Worm (Caenorhabditis elegans) whole organism, L4 larva: ENCODE measurements around the gene C25A8.1.
A peak's percentile ranks its signal among the peaks of the same experiment; 100 is the strongest.

ENCODE experiments used
- D1046.2 ChIP-seq: fragments of 200-800 bp; sonication (Bioruptor generic); IDR thresholded peaks from 2 replicates; pipeline ENCODE4 v1.3.6; 2022; ENCODE audit warnings: missing genetic modification characterization, missing compliant biosample characterization
- F37D6.2 ChIP-seq: sonication (generic microtip); optimal IDR thresholded peaks from 2 replicates; lab custom pipeline; 2016; ENCODE audit warnings: mild to moderate bottlenecking, missing genetic modification characterization, missing compliant biosample characterization
- F44E2.7 ChIP-seq: fragments of 200-800 bp; sonication (Bioruptor generic); IDR thresholded peaks from 2 replicates; pipeline ENCODE4 v2.1.2; 2022; ENCODE audit warnings: missing genetic modification characterization, missing compliant biosample characterization
- Y5F2A.4 ChIP-seq: fragments of 200-800 bp; sonication (Bioruptor generic); optimal IDR thresholded peaks from 2 replicates; lab custom pipeline; 2018; ENCODE audit warnings: mild to moderate bottlenecking, missing genetic modification characterization, missing compliant biosample characterization
- aha-1 ChIP-seq: fragments of 150-350 bp; peaks from one replicate; lab custom pipeline; 2014; ENCODE audit warnings: missing biosample characterization, missing genetic modification characterization
- aly-2 ChIP-seq: sonication (generic microtip); optimal IDR thresholded peaks from 2 replicates; lab custom pipeline; 2018; ENCODE audit warnings: missing biosample characterization, missing genetic modification characterization
- attf-4 ChIP-seq: sonication (generic microtip); optimal IDR thresholded peaks from 3 replicates; lab custom pipeline; 2017; ENCODE audit warnings: missing biosample characterization, missing genetic modification characterization
- ceh-20 ChIP-seq: fragments of 200-800 bp; sonication (Bioruptor generic); IDR thresholded peaks from 2 replicates; pipeline ENCODE4 v1.3.6; 2022; ENCODE audit warnings: missing genetic modification reagents, missing genetic modification characterization, missing compliant biosample characterization
- ceh-62 ChIP-seq: sonication (generic microtip); optimal IDR thresholded peaks from 2 replicates; lab custom pipeline; 2017; ENCODE audit warnings: missing biosample characterization, missing genetic modification characterization
- ceh-82 ChIP-seq: sonication (generic microtip); optimal IDR thresholded peaks from 2 replicates; lab custom pipeline; 2017; ENCODE audit warnings: missing biosample characterization, missing genetic modification characterization
- cey-2 ChIP-seq: sonication (generic microtip); optimal IDR thresholded peaks from 3 replicates; lab custom pipeline; 2017; ENCODE audit warnings: missing genetic modification characterization, mild to moderate bottlenecking, missing compliant biosample characterization, antibody characterized with exemption, borderline replicate concordance; ENCODE audit not compliant: insufficient read depth
- daf-12 ChIP-seq: fragments of 150-350 bp; optimal IDR thresholded peaks from 2 replicates; lab custom pipeline; 2014; ENCODE audit warnings: missing biosample characterization, missing genetic modification reagents, missing genetic modification characterization
- daf-16 ChIP-seq, 3 experiments: sonication (generic microtip); optimal IDR thresholded peaks; 2 replicates each; lab custom pipeline; 2016 to 2017; ENCODE audit warnings: missing genetic modification characterization in 3 of 3, missing genetic modification reagents in 3 of 3, mild to moderate bottlenecking in 2 of 3, missing compliant biosample characterization in 2 of 3, missing biosample characterization in 1 of 3, moderate library complexity in 1 of 3
- daf-8 ChIP-seq: fragments of 200-800 bp; sonication (Bioruptor generic); IDR thresholded peaks from 2 replicates; pipeline ENCODE4 v1.3.6; 2022; ENCODE audit warnings: missing genetic modification characterization, missing compliant biosample characterization
- dpl-1 ChIP-seq: fragments of 150-350 bp; optimal IDR thresholded peaks from 2 replicates; lab custom pipeline; 2014; ENCODE audit warnings: missing biosample characterization, missing genetic modification reagents, missing genetic modification characterization
- duxl-1 ChIP-seq: sonication (generic microtip); optimal IDR thresholded peaks from 2 replicates; lab custom pipeline; 2016; ENCODE audit warnings: mild to moderate bottlenecking, missing genetic modification characterization, moderate library complexity, missing compliant biosample characterization; ENCODE audit not compliant: poor library complexity
- fos-1 ChIP-seq: fragments of 150-350 bp; optimal IDR thresholded peaks from 2 replicates; lab custom pipeline; 2014; ENCODE audit warnings: missing biosample characterization, missing genetic modification characterization
- gei-8 ChIP-seq: fragments of 200-800 bp; sonication (Bioruptor generic); optimal IDR thresholded peaks from 2 replicates; lab custom pipeline; 2018; ENCODE audit warnings: mild to moderate bottlenecking, missing genetic modification characterization, missing compliant biosample characterization
- hlh-11 ChIP-seq: fragments of 200-800 bp; sonication (Bioruptor generic); optimal IDR thresholded peaks from 2 replicates; lab custom pipeline; 2018; ENCODE audit warnings: mild to moderate bottlenecking, missing genetic modification characterization, missing compliant biosample characterization
- lim-7 ChIP-seq: fragments of 200-800 bp; sonication (Bioruptor generic); IDR thresholded peaks from 2 replicates; pipeline ENCODE4 v1.3.6; 2022; ENCODE audit warnings: missing genetic modification characterization, missing compliant biosample characterization
- lin-1 ChIP-seq: fragments of 200-800 bp; sonication (Bioruptor generic); IDR thresholded peaks from 2 replicates; pipeline ENCODE4 v1.3.6; 2022; ENCODE audit warnings: missing genetic modification reagents, missing genetic modification characterization, missing compliant biosample characterization
- lin-39 ChIP-seq: fragments of 150-350 bp; optimal IDR thresholded peaks from 2 replicates; lab custom pipeline; 2014; ENCODE audit warnings: missing biosample characterization, missing genetic modification reagents, missing genetic modification characterization
- lsy-2 ChIP-seq, 2 experiments: fragments of 150-350 bp in 1 of 2; sonication (generic microtip) in 1 of 2; optimal IDR thresholded peaks; 2 replicates each; lab custom pipeline; 2014 to 2017; ENCODE audit warnings: missing biosample characterization in 2 of 2, missing genetic modification characterization in 2 of 2
- madf-5 ChIP-seq, 2 experiments: fragments of 200-800 bp; sonication (Bioruptor generic); IDR thresholded peaks; 2 replicates each; pipeline ENCODE4 v1.3.6; 2022; ENCODE audit warnings: missing compliant biosample characterization in 2 of 2, missing genetic modification characterization in 2 of 2
- mdt-29 ChIP-seq: fragments of 200-800 bp; sonication (Bioruptor generic); IDR thresholded peaks from 2 replicates; pipeline ENCODE4 v1.3.6; 2022; ENCODE audit warnings: missing genetic modification reagents, missing genetic modification characterization, missing compliant biosample characterization
- mes-2 ChIP-seq: sonication (generic microtip); optimal IDR thresholded peaks from 2 replicates; lab custom pipeline; 2016; ENCODE audit warnings: missing genotype, mild to moderate bottlenecking, missing genetic modification characterization, missing compliant biosample characterization; ENCODE audit not compliant: poor library complexity, severe bottlenecking
- mxl-2 ChIP-seq: fragments of 200-800 bp; sonication (Bioruptor generic); conservative IDR thresholded peaks from 2 replicates; pipeline ENCODE4 v1.3.6; 2022; ENCODE audit warnings: missing genetic modification reagents, missing genetic modification characterization, missing compliant biosample characterization
- nhr-10 ChIP-seq: fragments of 150-350 bp; optimal IDR thresholded peaks from 2 replicates; lab custom pipeline; 2014; ENCODE audit warnings: missing biosample characterization, missing genetic modification characterization
- nhr-237 ChIP-seq: sonication (generic microtip); optimal IDR thresholded peaks from 2 replicates; lab custom pipeline; 2017; ENCODE audit warnings: missing biosample characterization, missing genetic modification characterization
- nhr-25 ChIP-seq: sonication (generic microtip); optimal IDR thresholded peaks from 2 replicates; lab custom pipeline; 2017; ENCODE audit warnings: missing genetic modification characterization, mild to moderate bottlenecking, missing compliant biosample characterization, antibody characterized with exemption, moderate library complexity, borderline replicate concordance; ENCODE audit not compliant: insufficient read depth
- nhr-28 ChIP-seq: fragments of 150-350 bp; optimal IDR thresholded peaks from 2 replicates; lab custom pipeline; 2014; ENCODE audit warnings: missing biosample characterization, missing genetic modification characterization
- nhr-42 ChIP-seq: fragments of 200-800 bp; sonication (Bioruptor generic); IDR thresholded peaks from 2 replicates; pipeline ENCODE4 v1.3.6; 2022; ENCODE audit warnings: missing genetic modification characterization, missing compliant biosample characterization
- nhr-48 ChIP-seq: sonication (generic microtip); optimal IDR thresholded peaks from 2 replicates; lab custom pipeline; 2016; ENCODE audit warnings: mild to moderate bottlenecking, missing genetic modification characterization, missing compliant biosample characterization
- nhr-77 ChIP-seq: fragments of 150-350 bp; optimal IDR thresholded peaks from 2 replicates; lab custom pipeline; 2014; ENCODE audit warnings: missing biosample characterization, missing genetic modification characterization
- php-3 ChIP-seq: fragments of 200-800 bp; sonication (Bioruptor generic); IDR thresholded peaks from 2 replicates; pipeline ENCODE4 v1.3.6; 2022; ENCODE audit warnings: missing genetic modification reagents, missing genetic modification characterization, missing compliant biosample characterization
- pqm-1 ChIP-seq: sonication (generic microtip); optimal IDR thresholded peaks from 2 replicates; lab custom pipeline; 2017; ENCODE audit warnings: missing biosample characterization, missing genetic modification characterization
- set-16 ChIP-seq: fragments of 200-800 bp; sonication (Bioruptor generic); IDR thresholded peaks from 2 replicates; pipeline ENCODE4 v1.3.6; 2022; ENCODE audit warnings: missing genetic modification reagents, missing genetic modification characterization, missing compliant biosample characterization
- skn-1 ChIP-seq: fragments of 150-350 bp; optimal IDR thresholded peaks from 2 replicates; lab custom pipeline; 2014; ENCODE audit warnings: missing biosample characterization, missing genetic modification characterization
- spr-1 ChIP-seq: sonication (generic microtip); optimal IDR thresholded peaks from 2 replicates; lab custom pipeline; 2016; ENCODE audit warnings: mild to moderate bottlenecking, missing genetic modification characterization, missing compliant biosample characterization
- tra-1 ChIP-seq: fragments of 200-800 bp; sonication (Bioruptor generic); IDR thresholded peaks from 2 replicates; pipeline ENCODE4 v1.3.6; 2022; ENCODE audit warnings: missing genetic modification reagents, missing genetic modification characterization, missing compliant biosample characterization
- unc-39 ChIP-seq: sonication (generic microtip); optimal IDR thresholded peaks from 2 replicates; lab custom pipeline; 2017; ENCODE audit warnings: missing biosample characterization, missing genetic modification characterization
- unc-62 ChIP-seq, 3 experiments: fragments of 150-350 bp in 1 of 3; sonication (generic microtip); optimal IDR thresholded peaks in 2 of 3; peaks in 1 of 3; 1 replicate in 1 of 3; 2 replicates in 2 of 3; lab custom pipeline; 2014 to 2017; ENCODE audit warnings: missing biosample characterization in 3 of 3, missing genetic modification characterization in 3 of 3, missing genetic modification reagents in 3 of 3, missing genotype in 1 of 3
- vab-7 ChIP-seq: fragments of 200-800 bp; sonication (Bioruptor generic); IDR thresholded peaks from 2 replicates; pipeline ENCODE4 v1.3.6; 2022; ENCODE audit warnings: missing genetic modification reagents, missing genetic modification characterization, missing compliant biosample characterization
- ztf-11 ChIP-seq: fragments of 150-350 bp; optimal IDR thresholded peaks from 2 replicates; lab custom pipeline; 2014; ENCODE audit warnings: missing biosample characterization, missing genetic modification characterization
- ztf-7 ChIP-seq: fragments of 150-350 bp; optimal IDR thresholded peaks from 2 replicates; lab custom pipeline; 2014; ENCODE audit warnings: missing biosample characterization, missing genetic modification characterization

C25A8.1 gene

ce11 chrIV:7045362-7045936, 34.5 kb downstream of the C25A8.1 start (continued):
- TF ChIP-seq ceh-20 (GFP tag; lab: Robert Waterston, UW) (no peak), mes-2 (tag; lab: Kevin White, UChicago) (no peak), daf-16 (GFP tag; optimal IDR thresholded peaks at IDR 0.05; lab: Kevin White, UChicago) (no peak), daf-16 (tag; optimal IDR thresholded peaks at IDR 0.05; lab: Kevin White, UChicago) (peak; percentile 20), D1046.2 (GFP tag; lab: Robert Waterston, UW) (no peak), fos-1 (tag; lab: Kevin White, UChicago) (no peak), cey-2 (no peak), nhr-10 (tag; lab: Kevin White, UChicago) (no peak), nhr-48 (no peak), spr-1 (tag; lab: Kevin White, UChicago) (no peak), tra-1 (no peak), mdt-29 (no peak), skn-1 (tag; lab: Kevin White, UChicago) (no peak), pqm-1 (peak; percentile 66)
- TF ChIP-seq, all 104 proteins: peak for 6

ce11 chrIV:7046641-7047361, 35.9 kb downstream of the C25A8.1 start:
- TF ChIP-seq daf-12 (tag; lab: Kevin White, UChicago) (no peak), dpl-1 (GFP tag; lab: Kevin White, UChicago) (no peak), tra-1 (no peak), nhr-25 (tag; lab: Kevin White, UChicago) (no peak), ceh-82 (no peak), nhr-237 (tag; lab: Kevin White, UChicago) (no peak), lin-1 (no peak), Y5F2A.4 (GFP tag; lab: Kevin White, UChicago) (no peak), nhr-48 (peak; percentile 24), attf-4 (tag; lab: Kevin White, UChicago) (no peak), php-3 (no peak), nhr-77 (tag; lab: Kevin White, UChicago) (no peak), ceh-20 (GFP tag; lab: Robert Waterston, UW) (no peak), cey-2 (no peak), unc-39 (no peak), nhr-42 (GFP tag; lab: Robert Waterston, UW) (no peak), madf-5 (GFP tag; IDR thresholded peaks at IDR 0.05; lab: Robert Waterston, UW) (no peak), nhr-10 (tag; lab: Kevin White, UChicago) (peak; percentile 68), hlh-11 (tag; lab: Kevin White, UChicago) (peak; percentile 24), daf-16 (GFP tag; optimal IDR thresholded peaks at IDR 0.05; lab: Kevin White, UChicago) (no peak), daf-16 (tag; optimal IDR thresholded peaks at IDR 0.05; lab: Kevin White, UChicago) (peak; percentile 46), daf-8 (GFP tag; lab: Robert Waterston, UW) (no peak), nhr-28 (peak; percentile 23), fos-1 (tag; lab: Kevin White, UChicago) (no peak), F44E2.7 (GFP tag; lab: Robert Waterston, UW) (no peak), vab-7 (GFP tag; lab: Robert Waterston, UW) (no peak), duxl-1 (tag; lab: Kevin White, UChicago) (no peak), aha-1 (peak; percentile 0), lim-7 (GFP tag; lab: Robert Waterston, UW) (no peak), ztf-11 (no peak), unc-62 (GFP tag; optimal IDR thresholded peaks at IDR 0.05 in 1 of 2; lab: Kevin White, UChicago) (no peak), unc-62 (tag; optimal IDR thresholded peaks at IDR 0.05; lab: Kevin White, UChicago) (no peak), aly-2 (tag; lab: Kevin White, UChicago) (no peak), ztf-7 (tag; lab: Kevin White, UChicago) (no peak), lsy-2 (tag; optimal IDR thresholded peaks at IDR 0.05; lab: Kevin White, UChicago) (no peak), mes-2 (tag; lab: Kevin White, UChicago) (peak; percentile 12), mxl-2 (no peak), F37D6.2 (tag; lab: Kevin White, UChicago) (no peak), set-16 (GFP tag; lab: Robert Waterston, UW) (no peak), lin-39 (tag; lab: Kevin White, UChicago) (no peak), spr-1 (tag; lab: Kevin White, UChicago) (no peak), pqm-1 (peak; percentile 34), ceh-62 (no peak), gei-8 (no peak)
